Worm (Caenorhabditis elegans) whole organism, L4/young adult: ENCODE results near the gene ZK1248.4.

ENCODE experiments used
- dao-5 ChIP-seq: sonication (generic microtip); optimal IDR thresholded peaks from 2 replicates; lab custom pipeline; 2016; ENCODE audit warnings: missing genotype, missing genetic modification characterization, moderate library complexity, missing compliant biosample characterization
- him-1 ChIP-seq: sonication (generic microtip); optimal IDR thresholded peaks from 2 replicates; lab custom pipeline; 2016; ENCODE audit warnings: missing genotype, missing genetic modification reagents, missing genetic modification characterization, missing compliant biosample characterization

DNA sequence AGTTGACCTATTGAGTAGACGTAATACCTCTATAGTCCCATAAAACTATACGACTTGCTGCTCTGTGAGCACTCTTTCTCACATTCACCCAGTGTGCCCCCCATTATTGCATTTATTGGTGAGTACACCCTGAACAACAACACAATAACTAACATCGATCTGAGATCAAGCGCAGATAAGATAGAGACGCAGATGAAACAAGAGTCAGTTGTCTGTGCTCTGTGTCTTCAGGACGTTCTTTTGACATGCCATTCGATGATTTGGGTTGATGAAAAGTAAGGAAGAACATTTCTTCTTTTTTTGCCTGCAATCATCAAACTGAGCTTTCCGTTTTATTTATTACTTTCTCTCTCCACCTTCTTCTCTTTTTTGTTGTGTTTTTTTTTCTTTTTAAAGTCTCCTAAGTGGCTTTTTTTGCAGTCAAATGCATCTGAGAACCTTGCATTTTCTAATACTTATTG lies 28.1 kb upstream of the ZK1248.4 start, which contains the start of gene lect-2:
- TF ChIP-seq him-1: no peak
- TF ChIP-seq dao-5: no peak
